Fruit fly (Drosophila melanogaster): Measurements from ENCODE around the gene RhoU.
A peak's percentile ranks its signal among the peaks of the same experiment; 100 is the strongest.

The RhoU gene

DNA sequence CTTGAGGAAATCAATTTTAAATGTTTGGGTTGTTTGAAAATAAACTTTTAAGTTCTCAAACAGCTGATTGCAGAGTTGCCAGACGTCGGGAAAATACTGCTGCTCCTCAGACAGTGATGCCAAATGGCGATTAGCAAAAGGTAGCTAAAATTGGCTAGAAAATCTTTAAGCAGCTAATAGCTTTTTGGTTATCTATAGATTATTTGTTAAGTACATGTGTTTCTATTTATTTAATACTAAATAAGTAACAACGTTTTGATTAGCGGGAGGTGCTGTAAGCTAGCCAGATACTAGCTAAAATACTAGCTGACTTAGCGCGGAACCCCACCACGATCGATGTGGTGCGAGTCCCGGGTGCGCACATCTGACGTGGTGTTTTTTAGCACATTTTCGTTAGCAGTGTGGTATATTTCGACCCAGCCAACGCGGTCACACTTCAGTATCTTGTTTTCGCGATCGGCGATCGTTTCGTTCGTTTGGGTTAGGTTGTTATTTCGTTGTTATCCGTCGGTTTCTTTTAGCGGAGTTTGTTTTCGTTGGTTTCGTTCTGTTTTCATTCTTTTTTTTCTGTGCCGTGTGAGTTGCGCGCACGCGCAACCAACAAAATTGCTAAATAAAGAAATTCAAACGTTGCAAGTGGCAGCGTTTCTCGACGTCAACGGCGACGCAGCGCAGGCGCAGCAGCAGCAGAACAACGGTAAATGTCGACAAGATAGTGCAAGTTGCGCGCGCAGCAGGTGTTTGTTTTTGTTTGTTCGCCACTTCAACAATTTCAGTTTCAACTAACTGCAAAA lies at the start of gene RhoU, which contains the start of gene Naxe:
RhoU (plus strand) TSS at position 433 of the 794 bp plus-strand sequence.
Naxe (minus strand) TSS at position 77 of the 794 bp plus-strand sequence.
- TF ChIP-seq usp (GFP tag; optimal IDR thresholded peaks at IDR 0.05): no peak
- TF ChIP-seq psq (GFP tag; optimal IDR thresholded peaks at IDR 0.05): no peak
- TF ChIP-seq foxo (GFP tag; optimal IDR thresholded peaks at IDR 0.05): peak in 1 of 2 experiments; percentile 63
- peak; percentile 48 for TF ChIP-seq HLH106 (tag; optimal IDR thresholded peaks at IDR 0.05)
- no peak for TF ChIP-seq Vsx2 (GFP tag; optimal IDR thresholded peaks at IDR 0.05; ENCODE audit: partially characterized antibody)
- peak; percentile 18 for TF ChIP-seq Dif (GFP tag; optimal IDR thresholded peaks at IDR 0.05; ENCODE audit: partially characterized antibody)
- no peak for TF ChIP-seq tai (GFP tag; optimal IDR thresholded peaks at IDR 0.05)
- TF ChIP-seq woc (GFP tag; optimal IDR thresholded peaks at IDR 0.05): peak; percentile 64
- peak; percentile 14 for TF ChIP-seq CG9705 (GFP tag; optimal IDR thresholded peaks at IDR 0.05)
- TF ChIP-seq CrebA (GFP tag; optimal IDR thresholded peaks at IDR 0.05; ENCODE audit: borderline replicate concordance): no peak
- no peak for TF ChIP-seq dmrt93B (GFP tag; optimal IDR thresholded peaks at IDR 0.05)
- TF ChIP-seq sv (GFP tag; optimal IDR thresholded peaks at IDR 0.05): peak; percentile 44
- TF ChIP-seq Hr83 (GFP tag; optimal IDR thresholded peaks at IDR 0.05; ENCODE audit: poor library complexity, severe bottlenecking): no peak
- no peak for TF ChIP-seq Abd-B (GFP tag; optimal IDR thresholded peaks at IDR 0.05)
- TF ChIP-seq Myc (optimal IDR thresholded peaks at IDR 0.05): peak; percentile 95
- peak; percentile 24 for TF ChIP-seq ey (GFP tag; optimal IDR thresholded peaks at IDR 0.05)
- TF ChIP-seq Rel (GFP tag; optimal IDR thresholded peaks at IDR 0.05): no peak
- peak; percentile 38 for TF ChIP-seq Rel (tag; optimal IDR thresholded peaks at IDR 0.05)
- TF ChIP-seq br (GFP tag; optimal IDR thresholded peaks at IDR 0.05): peak; percentile 0
- no peak for TF ChIP-seq brk (GFP tag; optimal IDR thresholded peaks at IDR 0.05)
- peak; percentile 35 for TF ChIP-seq Sp1 (GFP tag; optimal IDR thresholded peaks at IDR 0.05)
- TF ChIP-seq h (GFP tag; optimal IDR thresholded peaks at IDR 0.05): peak; percentile 38
- TF ChIP-seq OdsH (GFP tag; optimal IDR thresholded peaks at IDR 0.05): no peak
- TF ChIP-seq GATAd (GFP tag; optimal IDR thresholded peaks at IDR 0.05): no peak
- peak; percentile 51 for TF ChIP-seq fru (GFP tag; optimal IDR thresholded peaks at IDR 0.05)

DNA sequence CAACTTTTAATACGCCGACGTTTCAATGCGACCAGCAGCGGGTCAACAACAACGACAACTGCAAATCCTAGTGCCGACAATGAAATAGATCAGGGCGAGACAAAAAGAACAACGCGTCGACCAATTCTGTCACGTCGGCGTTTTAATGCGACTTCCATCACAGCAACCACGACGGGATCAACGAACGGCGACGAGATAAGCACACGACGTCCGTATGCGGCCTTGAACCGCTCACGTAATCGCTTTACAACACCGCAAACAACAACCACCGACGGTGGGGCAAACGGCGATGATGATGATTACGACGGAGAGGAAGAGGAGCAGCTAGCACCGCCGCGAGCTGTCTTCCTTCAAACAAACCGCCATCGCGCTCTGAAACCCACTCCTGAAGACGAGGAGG lies 46.8 kb upstream of the RhoU start:
- no peak for TF ChIP-seq sage (GFP tag; optimal IDR thresholded peaks at IDR 0.05)
- TF ChIP-seq br (GFP tag; optimal IDR thresholded peaks at IDR 0.05): no peak
- TF ChIP-seq Hr78 (GFP tag; optimal IDR thresholded peaks at IDR 0.05): no peak
- TF ChIP-seq dsf (GFP tag; optimal IDR thresholded peaks at IDR 0.05; ENCODE audit: borderline replicate concordance): no peak
- no peak for TF ChIP-seq Mio (GFP tag; optimal IDR thresholded peaks at IDR 0.05)
- no peak for TF ChIP-seq OdsH (GFP tag; optimal IDR thresholded peaks at IDR 0.05)
- no peak for TF ChIP-seq CrebA (GFP tag; optimal IDR thresholded peaks at IDR 0.05; ENCODE audit: borderline replicate concordance)
- no peak for TF ChIP-seq brk (GFP tag; optimal IDR thresholded peaks at IDR 0.05)
- TF ChIP-seq Vsx2 (GFP tag; optimal IDR thresholded peaks at IDR 0.05; ENCODE audit: partially characterized antibody): no peak
- no peak for TF ChIP-seq Abd-B (GFP tag; optimal IDR thresholded peaks at IDR 0.05)
- no peak for TF ChIP-seq lola (GFP tag; optimal IDR thresholded peaks at IDR 0.05)
- no peak for TF ChIP-seq Dif (GFP tag; optimal IDR thresholded peaks at IDR 0.05; ENCODE audit: partially characterized antibody)
- no peak for TF ChIP-seq sv (GFP tag; optimal IDR thresholded peaks at IDR 0.05)
- no peak for TF ChIP-seq psq (GFP tag; optimal IDR thresholded peaks at IDR 0.05)
- TF ChIP-seq GATAd (GFP tag; optimal IDR thresholded peaks at IDR 0.05): no peak
- TF ChIP-seq rgr (GFP tag; optimal IDR thresholded peaks at IDR 0.05): no peak
- no peak for TF ChIP-seq Sp1 (GFP tag; optimal IDR thresholded peaks at IDR 0.05)
- no peak for TF ChIP-seq dmrt93B (GFP tag; optimal IDR thresholded peaks at IDR 0.05)
- TF ChIP-seq Hnf4 (GFP tag; optimal IDR thresholded peaks at IDR 0.05): no peak
- TF ChIP-seq h (GFP tag; optimal IDR thresholded peaks at IDR 0.05): no peak

DNA sequence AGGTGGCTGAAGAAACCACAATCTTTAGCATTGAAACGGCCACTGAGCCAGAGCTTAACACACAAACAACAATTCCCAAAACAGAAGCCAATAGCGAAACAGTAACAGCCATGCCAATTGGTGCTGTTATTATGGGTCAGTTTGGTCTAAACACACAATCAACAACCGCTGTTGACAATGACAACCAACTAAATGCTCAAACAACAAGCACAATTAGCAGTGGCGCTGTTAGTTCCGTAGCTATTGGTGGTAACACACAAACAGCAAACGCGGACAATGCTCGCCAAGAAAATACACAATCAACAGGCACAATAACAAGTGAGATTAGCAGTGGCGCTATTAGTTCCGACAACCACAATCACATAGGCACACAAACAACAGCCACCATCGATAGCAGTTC lies 42.5 kb upstream of the RhoU start:
- TF ChIP-seq HLH106 (tag; optimal IDR thresholded peaks at IDR 0.05) (no peak), Hr83 (GFP tag; optimal IDR thresholded peaks at IDR 0.05; ENCODE audit: poor library complexity, severe bottlenecking) (no peak), Hnf4 (GFP tag; optimal IDR thresholded peaks at IDR 0.05) (no peak), br (GFP tag; optimal IDR thresholded peaks at IDR 0.05) (no peak), CG32264 (GFP tag; optimal IDR thresholded peaks at IDR 0.05) (no peak), Dfd (GFP tag; optimal IDR thresholded peaks at IDR 0.05) (no peak), Sp1 (GFP tag; optimal IDR thresholded peaks at IDR 0.05) (no peak), Myc (optimal IDR thresholded peaks at IDR 0.05) (no peak), GATAd (GFP tag; optimal IDR thresholded peaks at IDR 0.05) (no peak), sage (GFP tag; optimal IDR thresholded peaks at IDR 0.05) (no peak), dmrt93B (GFP tag; optimal IDR thresholded peaks at IDR 0.05) (no peak), ey (GFP tag; optimal IDR thresholded peaks at IDR 0.05) (no peak), h (GFP tag; optimal IDR thresholded peaks at IDR 0.05) (no peak), Vsx2 (GFP tag; optimal IDR thresholded peaks at IDR 0.05; ENCODE audit: partially characterized antibody) (no peak), CrebA (GFP tag; optimal IDR thresholded peaks at IDR 0.05; ENCODE audit: borderline replicate concordance) (no peak)

Measured in whole organism, wandering third instar larva.